Worm (Caenorhabditis elegans): ENCODE data around the gene odr-8.
A peak's percentile ranks its signal among the peaks of the same experiment; 100 is the strongest.

The odr-8 gene

ce11 chrIV:6590029-6590428 is 7.5 kb upstream of the odr-8 start, which contains the start of the genes lec-11 and irld-7:
Gene lec-11, minus strand, starts transcription at chrIV:6590154.
Gene irld-7, plus strand, starts transcription at chrIV:6590360.
- TF ChIP-seq tbx-8 (GFP tag; optimal IDR thresholded peaks at IDR 0.05): no peak
- no peak for TF ChIP-seq lin-32 (GFP tag; optimal IDR thresholded peaks at IDR 0.05)
- no peak for TF ChIP-seq cnd-1 (tag; optimal IDR thresholded peaks at IDR 0.05)
- no peak for TF ChIP-seq lsy-2 (tag; optimal IDR thresholded peaks at IDR 0.05)
- TF ChIP-seq unc-39 (tag; optimal IDR thresholded peaks at IDR 0.05): no peak

DNA sequence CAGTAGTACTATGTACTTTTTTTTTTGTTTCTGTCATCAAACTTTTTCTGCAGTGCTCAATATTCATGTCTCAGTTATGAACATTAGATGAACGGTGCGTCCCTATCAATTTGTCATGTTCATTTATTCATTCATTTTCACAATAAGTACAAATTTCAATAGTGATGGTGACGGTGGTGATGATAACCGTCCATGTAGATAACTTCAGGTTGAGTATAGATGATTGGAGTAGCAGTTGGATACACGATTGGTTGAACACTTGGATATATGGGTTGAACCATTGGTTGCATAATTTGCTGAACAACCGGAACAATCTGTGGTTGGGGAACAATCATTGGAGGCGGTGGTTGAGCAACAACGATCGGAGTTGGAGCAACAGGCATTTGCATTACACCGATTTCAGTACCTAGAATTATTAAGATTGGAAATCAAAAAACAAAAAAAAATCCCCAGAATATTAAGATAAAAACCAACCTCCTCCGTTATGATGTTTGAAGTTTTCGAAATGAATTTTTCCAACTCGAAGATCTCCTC is 5.6 kb upstream of the odr-8 start:
- no peak for TF ChIP-seq unc-39 (tag; optimal IDR thresholded peaks at IDR 0.05)
- TF ChIP-seq ceh-43 (GFP tag; optimal IDR thresholded peaks at IDR 0.05): no peak
- no peak for TF ChIP-seq lin-32 (GFP tag; optimal IDR thresholded peaks at IDR 0.05)
- TF ChIP-seq ztf-11 (tag; optimal IDR thresholded peaks at IDR 0.05): no peak
- no peak for TF ChIP-seq cnd-1 (tag; optimal IDR thresholded peaks at IDR 0.05)
- TF ChIP-seq lin-13 (tag; optimal IDR thresholded peaks at IDR 0.05): no peak
- no peak for TF ChIP-seq ceh-39 (tag; optimal IDR thresholded peaks at IDR 0.05)
- TF ChIP-seq mls-2 (tag; optimal IDR thresholded peaks at IDR 0.05): no peak
- no peak for TF ChIP-seq nhr-76 (tag; optimal IDR thresholded peaks at IDR 0.05)
- no peak for TF ChIP-seq nhr-12 (tag; optimal IDR thresholded peaks at IDR 0.05)
- TF ChIP-seq ceh-83 (GFP tag; optimal IDR thresholded peaks at IDR 0.05): no peak
- no peak for TF ChIP-seq snpc-4 (tag; optimal IDR thresholded peaks at IDR 0.05)
- TF ChIP-seq flh-1 (GFP tag; optimal IDR thresholded peaks at IDR 0.05): no peak
- no peak for TF ChIP-seq unc-120 (tag; optimal IDR thresholded peaks at IDR 0.05; ENCODE audit: poor library complexity, severe bottlenecking)
- TF ChIP-seq mep-1 (tag; optimal IDR thresholded peaks at IDR 0.05): no peak

DNA sequence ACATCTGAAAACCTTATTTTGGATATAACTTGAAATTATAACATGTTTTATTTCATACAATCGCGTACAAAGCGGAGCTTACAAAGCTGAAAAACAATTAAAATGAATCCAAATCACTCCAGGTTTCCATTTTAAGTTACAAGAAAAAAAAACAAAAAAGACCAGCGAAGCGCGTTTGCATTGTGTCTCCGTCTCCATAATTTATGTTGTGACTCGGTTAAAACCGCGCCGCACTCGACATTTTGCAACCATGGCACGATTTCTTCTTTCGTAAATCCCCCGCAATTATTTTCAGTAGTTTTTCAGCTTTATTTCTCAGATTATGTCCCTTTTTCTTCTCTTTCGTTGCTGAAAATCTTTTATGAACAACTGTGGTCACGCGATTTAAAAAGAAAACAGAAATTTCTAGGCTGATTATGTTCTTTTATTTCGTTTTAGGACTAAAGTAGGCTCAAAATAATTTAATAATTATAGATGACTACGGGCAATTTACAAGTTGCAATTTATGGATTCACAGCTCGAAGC is 3.0 kb upstream of the odr-8 start, which contains the start of the genes F38A5.2 and dnj-11:
F38A5.2 (minus strand) TSS at position 4 of the 525 bp plus-strand sequence.
dnj-11 (plus strand) TSS at position 475 of the 525 bp plus-strand sequence.
- no peak for TF ChIP-seq cnd-1 (tag; optimal IDR thresholded peaks at IDR 0.05)
- TF ChIP-seq ceh-83 (GFP tag; optimal IDR thresholded peaks at IDR 0.05): no peak
- no peak for TF ChIP-seq ceh-43 (GFP tag; optimal IDR thresholded peaks at IDR 0.05)
- no peak for TF ChIP-seq nhr-28 (tag; optimal IDR thresholded peaks at IDR 0.05)
- TF ChIP-seq hlh-1 (tag; optimal IDR thresholded peaks at IDR 0.05): peak; percentile 25
- no peak for TF ChIP-seq drap-1 (GFP tag; optimal IDR thresholded peaks at IDR 0.05)
- TF ChIP-seq nhr-76 (tag; optimal IDR thresholded peaks at IDR 0.05): no peak
- TF ChIP-seq M03D4.4 (tag; optimal IDR thresholded peaks at IDR 0.05): no peak
- TF ChIP-seq snpc-4 (tag; optimal IDR thresholded peaks at IDR 0.05): no peak
- no peak for TF ChIP-seq unc-39 (tag; optimal IDR thresholded peaks at IDR 0.05)
- no peak for TF ChIP-seq flh-1 (GFP tag; optimal IDR thresholded peaks at IDR 0.05)
- no peak for TF ChIP-seq unc-62 (GFP tag; optimal IDR thresholded peaks at IDR 0.05)
- TF ChIP-seq nhr-237 (tag; optimal IDR thresholded peaks at IDR 0.05): peak; percentile 78
- peak; percentile 95 for TF ChIP-seq mep-1 (tag; optimal IDR thresholded peaks at IDR 0.05)
- peak; percentile 64 for TF ChIP-seq pha-4 (tag; optimal IDR thresholded peaks at IDR 0.05)
- TF ChIP-seq ceh-39 (tag; optimal IDR thresholded peaks at IDR 0.05): peak; percentile 73
- no peak for TF ChIP-seq ztf-11 (tag; optimal IDR thresholded peaks at IDR 0.05)
- no peak for TF ChIP-seq ham-2 (GFP tag; optimal IDR thresholded peaks at IDR 0.05)
- TF ChIP-seq unc-120 (tag; optimal IDR thresholded peaks at IDR 0.05; ENCODE audit: poor library complexity, severe bottlenecking): peak; percentile 55
- TF ChIP-seq lsy-2 (tag; optimal IDR thresholded peaks at IDR 0.05): peak; percentile 78
- TF ChIP-seq lin-13 (tag; optimal IDR thresholded peaks at IDR 0.05): peak; percentile 68
- TF ChIP-seq ces-1 (GFP tag; optimal IDR thresholded peaks at IDR 0.05): peak; percentile 75
- no peak for TF ChIP-seq sem-2 (GFP tag; optimal IDR thresholded peaks at IDR 0.05)
- no peak for TF ChIP-seq mab-5 (tag; optimal IDR thresholded peaks at IDR 0.05)
- TF ChIP-seq nhr-12 (tag; optimal IDR thresholded peaks at IDR 0.05): no peak
- no peak for TF ChIP-seq elt-3 (tag; optimal IDR thresholded peaks at IDR 0.05)
- no peak for TF ChIP-seq blmp-1 (tag; optimal IDR thresholded peaks at IDR 0.05)

DNA sequence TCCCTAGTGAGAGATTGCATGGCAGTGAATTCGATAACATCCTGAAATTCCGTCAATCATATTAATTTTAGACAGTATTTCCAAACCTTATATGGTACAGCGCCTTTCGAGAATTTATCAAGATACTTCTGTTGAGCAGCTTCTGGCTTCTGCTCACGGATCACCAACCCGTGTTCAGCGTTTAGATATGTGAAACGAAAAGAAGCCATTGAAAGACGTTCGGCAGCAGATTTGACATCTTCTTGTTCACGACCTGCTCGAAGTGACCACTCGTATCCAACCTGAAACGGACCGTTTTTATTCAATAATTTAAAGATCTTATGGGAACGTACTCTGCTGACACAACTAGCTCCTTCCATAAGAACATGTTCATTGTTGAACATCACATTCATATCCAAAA is 846 bp downstream of the odr-8 start:
- TF ChIP-seq hlh-1 (tag; optimal IDR thresholded peaks at IDR 0.05) (no peak), ces-1 (GFP tag; optimal IDR thresholded peaks at IDR 0.05) (no peak), mls-2 (tag; optimal IDR thresholded peaks at IDR 0.05) (no peak), elt-3 (tag; optimal IDR thresholded peaks at IDR 0.05) (no peak), cnd-1 (tag; optimal IDR thresholded peaks at IDR 0.05) (no peak), mep-1 (tag; optimal IDR thresholded peaks at IDR 0.05) (no peak), unc-120 (tag; optimal IDR thresholded peaks at IDR 0.05; ENCODE audit: poor library complexity, severe bottlenecking) (no peak), lin-13 (tag; optimal IDR thresholded peaks at IDR 0.05) (no peak), nhr-237 (tag; optimal IDR thresholded peaks at IDR 0.05) (no peak), lin-32 (GFP tag; optimal IDR thresholded peaks at IDR 0.05) (no peak), nhr-12 (tag; optimal IDR thresholded peaks at IDR 0.05) (no peak), mab-5 (tag; optimal IDR thresholded peaks at IDR 0.05) (no peak), bed-3 (GFP tag; optimal IDR thresholded peaks at IDR 0.05) (no peak), unc-39 (tag; optimal IDR thresholded peaks at IDR 0.05) (no peak), zip-8 (tag; optimal IDR thresholded peaks at IDR 0.05) (no peak), nhr-28 (tag; optimal IDR thresholded peaks at IDR 0.05) (no peak), ceh-39 (tag; optimal IDR thresholded peaks at IDR 0.05) (no peak), ceh-83 (GFP tag; optimal IDR thresholded peaks at IDR 0.05) (no peak)

Data from whole organism, mixed stage, embryonic.